Fruit fly (Drosophila melanogaster) whole organism, embryonic: Measurements from ENCODE around the gene Hmbs.
A peak's percentile ranks its signal among the peaks of the same experiment; 100 is the strongest.

Source experiments
- Abd-B ChIP-seq: fragments of 200-800 bp; sonication (Bioruptor generic); optimal IDR thresholded peaks from 2 replicates; lab custom pipeline; 2018; ENCODE audit warnings: missing biosample characterization, mild to moderate bottlenecking, missing genetic modification characterization, moderate library complexity
- Antp ChIP-seq: fragments of 200-800 bp; sonication (Bioruptor generic); optimal IDR thresholded peaks from 3 replicates; lab custom pipeline; 2016; ENCODE audit warnings: missing biosample characterization, missing genetic modification characterization
- Asciz ChIP-seq: fragments of 200-800 bp; sonication (Bioruptor generic); optimal IDR thresholded peaks from 2 replicates; lab custom pipeline; 2017; ENCODE audit warnings: missing biosample characterization, mild to moderate bottlenecking, missing genetic modification characterization, missing genetic modification reagents
- B-H1 ChIP-seq: fragments of 200-800 bp; sonication (Bioruptor generic); IDR thresholded peaks from 3 replicates; pipeline ENCODE4 v1.3.6; 2022; ENCODE audit warnings: missing biosample characterization, missing genetic modification characterization
- CG1024 ChIP-seq: fragments of 200-800 bp; sonication (Bioruptor generic); IDR thresholded peaks from 2 replicates; pipeline ENCODE4 v1.3.6; 2022; ENCODE audit warnings: missing biosample characterization, missing genetic modification characterization
- CG10543 ChIP-seq: fragments of 200-800 bp; sonication (Bioruptor generic); optimal IDR thresholded peaks from 3 replicates; lab custom pipeline; 2017; ENCODE audit warnings: missing biosample characterization, mild to moderate bottlenecking, missing genetic modification characterization, moderate library complexity
- CG11085 ChIP-seq: fragments of 200-800 bp; sonication (Bioruptor generic); IDR thresholded peaks from 2 replicates; pipeline ENCODE4 v1.3.6; 2022; ENCODE audit warnings: missing biosample characterization, missing genetic modification characterization
- CG12236 ChIP-seq: fragments of 200-800 bp; sonication (Bioruptor generic); optimal IDR thresholded peaks from 2 replicates; lab custom pipeline; 2016; ENCODE audit warnings: missing biosample characterization, missing genetic modification characterization
- CG12942 ChIP-seq: fragments of 200-800 bp; sonication (Bioruptor generic); optimal IDR thresholded peaks from 3 replicates; lab custom pipeline; 2016; ENCODE audit warnings: missing biosample characterization, missing genetic modification characterization
- CG1602 ChIP-seq: fragments of 200-800 bp; sonication (Bioruptor generic); optimal IDR thresholded peaks from 3 replicates; lab custom pipeline; 2016; ENCODE audit warnings: missing biosample characterization, missing genetic modification characterization
- CG16815 ChIP-seq: fragments of 200-800 bp; sonication (Bioruptor generic); optimal IDR thresholded peaks from 3 replicates; lab custom pipeline; 2017; ENCODE audit warnings: missing biosample characterization, mild to moderate bottlenecking, missing genetic modification characterization
- CG17361 ChIP-seq: fragments of 200-800 bp; sonication (Bioruptor generic); IDR thresholded peaks from 3 replicates; pipeline ENCODE4 v1.3.6; 2022; ENCODE audit warnings: missing biosample characterization, missing genetic modification characterization
- CG18764 ChIP-seq: fragments of 200-800 bp; sonication (Bioruptor generic); optimal IDR thresholded peaks from 3 replicates; lab custom pipeline; 2016; ENCODE audit warnings: missing biosample characterization, missing genetic modification characterization
- CG2199 ChIP-seq: fragments of 200-800 bp; sonication (Bioruptor generic); IDR thresholded peaks from 3 replicates; pipeline ENCODE4 v1.3.6; 2022; ENCODE audit warnings: missing biosample characterization, missing genetic modification characterization
- CG2202 ChIP-seq: fragments of 200-800 bp; sonication (Bioruptor generic); optimal IDR thresholded peaks from 2 replicates; lab custom pipeline; 2018; ENCODE audit warnings: missing biosample characterization, mild to moderate bottlenecking, missing genetic modification characterization
- CG30020 ChIP-seq: fragments of 200-800 bp; optimal IDR thresholded peaks from 2 replicates; lab custom pipeline; 2019; ENCODE audit warnings: missing biosample characterization, mild to moderate bottlenecking, missing genetic modification characterization, moderate library complexity
- CG31224 ChIP-seq: fragments of 200-800 bp; sonication (Bioruptor generic); IDR thresholded peaks from 2 replicates; pipeline ENCODE4 v1.3.6; 2022; ENCODE audit warnings: missing biosample characterization, missing genetic modification characterization
- CG3726 ChIP-seq: fragments of 200-800 bp; sonication (Bioruptor generic); IDR thresholded peaks from 3 replicates; pipeline ENCODE4, ENCODE4 v1.3.6; 2022; ENCODE audit warnings: missing biosample characterization, missing genetic modification characterization
- CG4617 ChIP-seq: fragments of 200-800 bp; sonication (Bioruptor generic); optimal IDR thresholded peaks from 3 replicates; lab custom pipeline; 2016; ENCODE audit warnings: missing biosample characterization, missing genetic modification characterization, borderline replicate concordance
- CG6254 ChIP-seq: fragments of 200-800 bp; sonication (Bioruptor generic); optimal IDR thresholded peaks from 3 replicates; lab custom pipeline; 2017; ENCODE audit warnings: mild to moderate bottlenecking, missing biosample characterization, missing genetic modification reagents, missing genetic modification characterization
- CG6765 ChIP-seq: fragments of 200-800 bp; sonication (Bioruptor generic); optimal IDR thresholded peaks from 3 replicates; lab custom pipeline; 2017; ENCODE audit warnings: missing biosample characterization, mild to moderate bottlenecking, missing genetic modification characterization
- CG7372 ChIP-seq: fragments of 200-800 bp; sonication (Bioruptor generic); IDR thresholded peaks from 2 replicates; pipeline ENCODE4 v1.3.6; 2022; ENCODE audit warnings: missing biosample characterization, missing genetic modification characterization
- CG8944 ChIP-seq: fragments of 200-800 bp; sonication (Bioruptor generic); optimal IDR thresholded peaks from 3 replicates; lab custom pipeline; 2016; ENCODE audit warnings: missing biosample characterization, missing genetic modification characterization
- CG9797 ChIP-seq: fragments of 200-800 bp; sonication (Bioruptor generic); optimal IDR thresholded peaks from 3 replicates; lab custom pipeline; 2018; ENCODE audit warnings: missing biosample characterization, mild to moderate bottlenecking, missing genetic modification characterization
- CG9932 ChIP-seq: fragments of 200-800 bp; sonication (Bioruptor generic); IDR thresholded peaks from 2 replicates; pipeline ENCODE4 v1.3.6; 2022; ENCODE audit warnings: missing biosample characterization, missing genetic modification characterization
- Dip2 ChIP-seq: fragments of 200-800 bp; sonication (Bioruptor generic); IDR thresholded peaks from 2 replicates; pipeline ENCODE4 v1.3.6; 2022; ENCODE audit warnings: missing biosample characterization, missing genetic modification characterization
- Dip3 ChIP-seq: fragments of 200-800 bp; sonication (Bioruptor generic); optimal IDR thresholded peaks from 3 replicates; lab custom pipeline; 2016; ENCODE audit warnings: missing biosample characterization, missing genetic modification characterization
- ERR ChIP-seq: fragments of 200-800 bp; sonication (Bioruptor generic); optimal IDR thresholded peaks from 2 replicates; lab custom pipeline; 2016; ENCODE audit warnings: missing biosample characterization, missing genetic modification characterization
- Gsc ChIP-seq: fragments of 200-800 bp; sonication (Bioruptor generic); IDR thresholded peaks from 2 replicates; pipeline ENCODE4 v1.3.6; 2022; ENCODE audit warnings: missing biosample characterization, missing genetic modification characterization
- Hr51 ChIP-seq, 2 experiments: fragments of 200-800 bp; sonication (Bioruptor generic); optimal IDR thresholded peaks; 2 replicates in 1 of 2; 3 replicates in 1 of 2; lab custom pipeline; 2016 to 2018; ENCODE audit warnings: missing biosample characterization in 2 of 2, missing genetic modification characterization in 2 of 2, mild to moderate bottlenecking in 1 of 2, moderate library complexity in 1 of 2
- Hsf ChIP-seq: fragments of 200-800 bp; sonication (Bioruptor generic); optimal IDR thresholded peaks from 3 replicates; lab custom pipeline; 2016; ENCODE audit warnings: missing biosample characterization, missing genetic modification characterization
- Xrp1 ChIP-seq: fragments of 200-800 bp; sonication (Bioruptor generic); IDR thresholded peaks from 2 replicates; pipeline ENCODE4 v1.3.6; 2022; ENCODE audit warnings: missing biosample characterization, missing genetic modification characterization
- bsh ChIP-seq, 2 experiments: fragments of 200-800 bp; sonication (Bioruptor generic); optimal IDR thresholded peaks; 2 replicates each; lab custom pipeline; 2017 to 2018; ENCODE audit warnings: mild to moderate bottlenecking in 2 of 2, missing biosample characterization in 2 of 2, missing genetic modification characterization in 2 of 2, moderate library complexity in 1 of 2
- crp ChIP-seq, 2 experiments: fragments of 200-800 bp; sonication (Bioruptor generic); optimal IDR thresholded peaks; 2 replicates in 1 of 2; 3 replicates in 1 of 2; lab custom pipeline; 2017; ENCODE audit warnings: missing biosample characterization in 2 of 2, missing genetic modification characterization in 2 of 2, mild to moderate bottlenecking in 1 of 2, moderate library complexity in 1 of 2
- dati ChIP-seq: fragments of 200-800 bp; sonication (Bioruptor generic); IDR thresholded peaks from 2 replicates; pipeline ENCODE4 v1.3.6; 2022; ENCODE audit warnings: missing biosample characterization, missing genetic modification characterization
- dpn ChIP-seq, 2 experiments: fragments of 200-800 bp; sonication (Bioruptor generic); optimal IDR thresholded peaks; 3 replicates each; lab custom pipeline; 2016; ENCODE audit warnings: missing biosample characterization in 2 of 2, missing genetic modification characterization in 2 of 2
- hb ChIP-seq: fragments of 200-800 bp; sonication (Bioruptor generic); IDR thresholded peaks from 3 replicates; pipeline ENCODE4 v1.3.6; 2022; ENCODE audit warnings: missing biosample characterization, missing genetic modification characterization; ENCODE audit not compliant: partially characterized antibody
- lab ChIP-seq: fragments of 200-800 bp; sonication (Bioruptor generic); optimal IDR thresholded peaks from 3 replicates; lab custom pipeline; 2017; ENCODE audit warnings: missing biosample characterization, missing genetic modification characterization, mild to moderate bottlenecking, moderate library complexity, missing genetic modification reagents
- lov ChIP-seq, 2 experiments: fragments of 200-800 bp in 1 of 2; fragments of >200 bp in 1 of 2; sonication (Bioruptor generic) in 1 of 2; IDR thresholded peaks in 1 of 2; optimal IDR thresholded peaks in 1 of 2; 2 replicates in 1 of 2; 3 replicates in 1 of 2; pipeline versions ENCODE4 v1.3.6 to Lab custom; 2017 to 2022; ENCODE audit warnings: missing biosample characterization in 1 of 2, missing genetic modification characterization in 1 of 2
- nerfin-1 ChIP-seq: fragments of 200-800 bp; sonication (Bioruptor generic); optimal IDR thresholded peaks from 3 replicates; lab custom pipeline; 2019; ENCODE audit warnings: missing biosample characterization, mild to moderate bottlenecking, missing genetic modification characterization, moderate library complexity
- odd ChIP-seq: fragments of 200-800 bp; sonication (Bioruptor generic); optimal IDR thresholded peaks from 2 replicates; lab custom pipeline; 2017; ENCODE audit warnings: missing biosample characterization, mild to moderate bottlenecking, missing genetic modification characterization
- pros ChIP-seq: fragments of 200-800 bp; sonication (Bioruptor generic); optimal IDR thresholded peaks from 3 replicates; lab custom pipeline; 2019; ENCODE audit warnings: missing biosample characterization, mild to moderate bottlenecking, missing genetic modification characterization, moderate library complexity
- pzg ChIP-seq: fragments of 200-800 bp; sonication (Bioruptor generic); optimal IDR thresholded peaks from 3 replicates; lab custom pipeline; 2018; ENCODE audit warnings: missing biosample characterization, mild to moderate bottlenecking, missing genetic modification characterization, moderate library complexity
- run ChIP-seq: fragments of 200-800 bp; sonication (Bioruptor generic); optimal IDR thresholded peaks from 3 replicates; lab custom pipeline; 2018; ENCODE audit warnings: missing biosample characterization, mild to moderate bottlenecking, missing genetic modification characterization
- schlank ChIP-seq: fragments of 200-800 bp; sonication (Bioruptor generic); optimal IDR thresholded peaks from 2 replicates; lab custom pipeline; 2018; ENCODE audit warnings: missing biosample characterization, mild to moderate bottlenecking, missing genetic modification characterization
- slou ChIP-seq: fragments of 200-800 bp; sonication (Bioruptor generic); optimal IDR thresholded peaks from 3 replicates; lab custom pipeline; 2016; ENCODE audit warnings: missing biosample characterization, missing genetic modification characterization
- tap ChIP-seq: fragments of 200-800 bp; optimal IDR thresholded peaks from 3 replicates; lab custom pipeline; 2019; ENCODE audit warnings: missing biosample characterization, mild to moderate bottlenecking, missing genetic modification characterization, moderate library complexity
- tgo ChIP-seq: fragments of 200-800 bp; sonication (Bioruptor generic); IDR thresholded peaks from 3 replicates; pipeline ENCODE4 v1.3.6; 2022; ENCODE audit warnings: missing biosample characterization, missing genetic modification characterization
- tup ChIP-seq: fragments of 200-800 bp; sonication (Bioruptor generic); optimal IDR thresholded peaks from 2 replicates; lab custom pipeline; 2016; ENCODE audit warnings: missing biosample characterization, mild to moderate bottlenecking, missing genetic modification characterization, moderate library complexity
- usp ChIP-seq: fragments of >200 bp; optimal IDR thresholded peaks from 2 replicates; lab custom pipeline; 2017; ENCODE audit warnings: missing biosample characterization, missing genetic modification characterization
- z ChIP-seq: fragments of 200-800 bp; sonication (Bioruptor generic); IDR thresholded peaks from 3 replicates; pipeline ENCODE4 v1.3.6; 2022; ENCODE audit warnings: missing biosample characterization, missing genetic modification characterization

Gene Hmbs

dm6 chr3L:1335428-1335764, 707 bp downstream of the Hmbs start (continued):
- TF ChIP-seq nerfin-1 (tag; lab: Kevin White, UChicago), result peak; percentile 56
- TF ChIP-seq B-H1 (GFP tag; lab: Robert Waterston, UW), result peak; percentile 55; the same call in 1 of the 3 replicates
- TF ChIP-seq schlank (tag; lab: Kevin White, UChicago), result no peak
- no peak for TF ChIP-seq slou (GFP tag; lab: Kevin White, UChicago)
- TF ChIP-seq Asciz (GFP tag; lab: Kevin White, UChicago), result no peak
- TF ChIP-seq pzg, result no peak
- no peak for TF ChIP-seq lov (optimal IDR thresholded peaks at IDR 0.05; lab: Kevin White, UChicago)
- TF ChIP-seq lov (GFP tag; IDR thresholded peaks at IDR 0.05; lab: Robert Waterston, UW), result 0 out of 3 replicates have a peak, but pooled peaks have one; percentile 27
- no peak for TF ChIP-seq tup (GFP tag; lab: Kevin White, UChicago)
- peak; percentile 37 for TF ChIP-seq Hsf (GFP tag; lab: Kevin White, UChicago)
- peak; percentile 54 for TF ChIP-seq CG31224 (GFP tag; lab: Robert Waterston, UW)
- TF ChIP-seq CG11085 (GFP tag; lab: Robert Waterston, UW), result peak; percentile 37; the same call in 1 of the 2 replicates
- TF ChIP-seq ERR (GFP tag; lab: Kevin White, UChicago), result no peak
- no peak for TF ChIP-seq CG12236 (GFP tag; lab: Kevin White, UChicago)
- peak; percentile 70 for TF ChIP-seq Xrp1 (GFP tag; lab: Robert Waterston, UW)
- no peak for TF ChIP-seq hb (GFP tag; lab: Robert Waterston, UW)
- peak; percentile 52; the same call in 2 of the 3 replicates for TF ChIP-seq tgo (GFP tag; lab: Robert Waterston, UW)
- TF ChIP-seq CG10543 (GFP tag; lab: Kevin White, UChicago), result no peak
- TF ChIP-seq CG2202 (tag; lab: Kevin White, UChicago), result no peak
- TF ChIP-seq CG17361 (GFP tag; lab: Robert Waterston, UW), result 0 out of 3 replicates have a peak, but pooled peaks have one; percentile 10
- no peak for TF ChIP-seq CG3726
- TF ChIP-seq CG16815 (GFP tag; lab: Kevin White, UChicago), result no peak
- TF ChIP-seq z (GFP tag; lab: Robert Waterston, UW), result no peak
- TF ChIP-seq crp (GFP tag; optimal IDR thresholded peaks at IDR 0.05; lab: Kevin White, UChicago), result no peak
- TF ChIP-seq run (tag; lab: Kevin White, UChicago), result no peak
- no peak for TF ChIP-seq odd (GFP tag; lab: Kevin White, UChicago)
- TF ChIP-seq CG6254, result no peak
- no peak for TF ChIP-seq CG4617 (GFP tag; lab: Kevin White, UChicago)
- TF ChIP-seq CG9932 (GFP tag; lab: Robert Waterston, UW), result peak; percentile 77
- TF ChIP-seq Antp (GFP tag; lab: Kevin White, UChicago), result peak; percentile 40
- TF ChIP-seq CG30020 (tag; lab: Kevin White, UChicago), result no peak
- TF ChIP-seq CG8944 (GFP tag; lab: Kevin White, UChicago), result no peak
- TF ChIP-seq CG2199 (GFP tag; lab: Robert Waterston, UW), result no peak
- TF ChIP-seq dati (GFP tag; lab: Robert Waterston, UW), result no peak
- peak in 1 of 2 experiments; percentile 36 for TF ChIP-seq Hr51 (GFP tag; optimal IDR thresholded peaks at IDR 0.05; lab: Kevin White, UChicago)
- no peak for TF ChIP-seq CG7372 (GFP tag; lab: Robert Waterston, UW)
- TF ChIP-seq Abd-B (GFP tag; lab: Kevin White, UChicago), result no peak
- no peak for TF ChIP-seq Dip3 (GFP tag; lab: Kevin White, UChicago)
- no peak for TF ChIP-seq CG12942 (GFP tag; lab: Kevin White, UChicago)
- TF ChIP-seq CG6765 (GFP tag; lab: Kevin White, UChicago), result no peak
- TF ChIP-seq dpn (GFP tag; optimal IDR thresholded peaks at IDR 0.05; lab: Kevin White, UChicago), result peak; percentile 28 to 44
- TF ChIP-seq usp, result no peak
- TF ChIP-seq tap (tag; lab: Kevin White, UChicago), result no peak
- TF ChIP-seq CG9797 (GFP tag; lab: Kevin White, UChicago), result no peak
- TF ChIP-seq CG18764, result no peak
- TF ChIP-seq bsh (GFP tag; optimal IDR thresholded peaks at IDR 0.05; lab: Kevin White, UChicago), result no peak
- TF ChIP-seq CG1602, result no peak
- TF ChIP-seq Dip2 (GFP tag; lab: Robert Waterston, UW), result no peak
- TF ChIP-seq Gsc, result no peak
- TF ChIP-seq CG1024 (GFP tag; lab: Robert Waterston, UW), result no peak
- peak; percentile 81 for TF ChIP-seq lab (GFP tag; lab: Kevin White, UChicago)
- TF ChIP-seq pros (GFP tag; lab: Kevin White, UChicago), result no peak
